Worm (Caenorhabditis elegans) whole organism, L2 larva: Measurements from ENCODE around the gene gst-9.
"Not testable (repeated sequence)": the region's sequence is repeated elsewhere in the genome, so short reads cannot be mapped to it uniquely, and the experiment has no call there.

Source experiments
- C34F6.9 ChIP-seq: fragments of 150-350 bp; optimal IDR thresholded peaks from 2 replicates; lab custom pipeline; 2014; ENCODE audit warnings: missing biosample characterization, missing genetic modification characterization
- F13H6.1 ChIP-seq: sonication (generic microtip); optimal IDR thresholded peaks from 2 replicates; lab custom pipeline; 2016; ENCODE audit warnings: missing genetic modification characterization, missing compliant biosample characterization
- Y55F3AM.14 ChIP-seq: fragments of 200-800 bp; sonication (Bioruptor generic); optimal IDR thresholded peaks from 2 replicates; lab custom pipeline; 2018; ENCODE audit warnings: mild to moderate bottlenecking, missing genetic modification characterization, missing compliant biosample characterization
- ZK546.5 ChIP-seq: sonication (generic microtip); optimal IDR thresholded peaks from 2 replicates; lab custom pipeline; 2017; ENCODE audit warnings: missing biosample characterization, missing genetic modification characterization
- aly-2 ChIP-seq: fragments of 150-350 bp; optimal IDR thresholded peaks from 2 replicates; lab custom pipeline; 2014; ENCODE audit warnings: missing biosample characterization, missing genetic modification characterization
- ama-1 ChIP-seq: fragments of 150-350 bp; optimal IDR thresholded peaks from 2 replicates; lab custom pipeline; 2018; ENCODE audit warnings: inconsistent platforms
- blmp-1 ChIP-seq: sonication (generic microtip); optimal IDR thresholded peaks from 2 replicates; lab custom pipeline; 2017; ENCODE audit warnings: missing genetic modification characterization, mild to moderate bottlenecking, missing compliant biosample characterization, antibody characterized with exemption, moderate library complexity; ENCODE audit not compliant: insufficient read depth
- ceh-82 ChIP-seq: fragments of 150-350 bp; optimal IDR thresholded peaks from 2 replicates; lab custom pipeline; 2014; ENCODE audit warnings: missing biosample characterization, missing genetic modification characterization
- crh-2 ChIP-seq: sonication (generic microtip); optimal IDR thresholded peaks from 2 replicates; lab custom pipeline; 2017; ENCODE audit warnings: missing biosample characterization, missing genetic modification characterization
- dmd-4 ChIP-seq: sonication (generic microtip); optimal IDR thresholded peaks from 2 replicates; lab custom pipeline; 2017; ENCODE audit warnings: missing biosample characterization, missing genetic modification characterization
- egl-27 ChIP-seq: sonication (generic microtip); optimal IDR thresholded peaks from 3 replicates; lab custom pipeline; 2017; ENCODE audit warnings: missing biosample characterization, missing genetic modification reagents, missing genetic modification characterization
- elt-1 ChIP-seq: fragments of 150-350 bp; optimal IDR thresholded peaks from 2 replicates; lab custom pipeline; 2014; ENCODE audit warnings: missing biosample characterization, missing genetic modification characterization
- fos-1 ChIP-seq: fragments of 150-350 bp; optimal IDR thresholded peaks from 2 replicates; lab custom pipeline; 2014; ENCODE audit warnings: missing biosample characterization, missing genetic modification characterization
- gmeb-1 ChIP-seq: fragments of 150-350 bp; optimal IDR thresholded peaks from 2 replicates; lab custom pipeline; 2014; ENCODE audit warnings: missing biosample characterization, missing genetic modification characterization
- lin-11 ChIP-seq: fragments of 150-350 bp; sonication (generic microtip); optimal IDR thresholded peaks from 2 replicates; lab custom pipeline; 2014; ENCODE audit warnings: missing biosample characterization, missing genetic modification characterization, inconsistent platforms, mixed read lengths
- lin-13 ChIP-seq: fragments of 150-350 bp; optimal IDR thresholded peaks from 2 replicates; lab custom pipeline; 2014; ENCODE audit warnings: missing biosample characterization, missing genetic modification reagents, missing genetic modification characterization
- lin-39 ChIP-seq: fragments of 150-350 bp; optimal IDR thresholded peaks from 2 replicates; lab custom pipeline; 2014; ENCODE audit warnings: missing biosample characterization, missing genetic modification reagents, missing genetic modification characterization
- lsy-2 ChIP-seq, 2 experiments: fragments of 150-350 bp in 1 of 2; sonication (generic microtip) in 1 of 2; optimal IDR thresholded peaks; 2 replicates each; lab custom pipeline; 2014 to 2017; ENCODE audit warnings: missing biosample characterization in 2 of 2, missing genetic modification characterization in 2 of 2
- mab-5 ChIP-seq: fragments of 150-350 bp; optimal IDR thresholded peaks from 2 replicates; lab custom pipeline; 2014; ENCODE audit warnings: missing biosample characterization, missing genetic modification characterization
- mbf-1 ChIP-seq: sonication (generic microtip); optimal IDR thresholded peaks from 2 replicates; lab custom pipeline; 2017; ENCODE audit warnings: missing biosample characterization, missing genetic modification characterization
- mdl-1 ChIP-seq, 2 experiments: fragments of 150-350 bp in 1 of 2; sonication (generic microtip) in 1 of 2; optimal IDR thresholded peaks; 2 replicates each; lab custom pipeline; 2017; ENCODE audit warnings: missing biosample characterization in 2 of 2, missing genetic modification characterization in 2 of 2
- nhr-10 ChIP-seq: sonication (generic microtip); optimal IDR thresholded peaks from 2 replicates; lab custom pipeline; 2017; ENCODE audit warnings: missing biosample characterization, missing genetic modification characterization
- nhr-11 ChIP-seq: fragments of 150-350 bp; optimal IDR thresholded peaks from 2 replicates; lab custom pipeline; 2014; ENCODE audit warnings: missing biosample characterization, missing genetic modification characterization
- nhr-129 ChIP-seq: fragments of 150-350 bp; optimal IDR thresholded peaks from 2 replicates; lab custom pipeline; 2014; ENCODE audit warnings: missing biosample characterization, missing genetic modification characterization
- nhr-21 ChIP-seq: fragments of 150-350 bp; optimal IDR thresholded peaks from 2 replicates; lab custom pipeline; 2014; ENCODE audit warnings: missing biosample characterization, missing genetic modification characterization
- nhr-23 ChIP-seq: fragments of 150-350 bp; optimal IDR thresholded peaks from 2 replicates; lab custom pipeline; 2014; ENCODE audit warnings: missing biosample characterization, missing genetic modification reagents, missing genetic modification characterization
- nhr-25 ChIP-seq: fragments of 150-350 bp; sonication (generic microtip); optimal IDR thresholded peaks from 3 replicates; lab custom pipeline; 2014; ENCODE audit warnings: missing biosample characterization, missing genetic modification characterization
- nhr-6 ChIP-seq: fragments of 150-350 bp; optimal IDR thresholded peaks from 2 replicates; lab custom pipeline; 2014; ENCODE audit warnings: missing biosample characterization, missing genetic modification characterization
- nhr-77 ChIP-seq: fragments of 150-350 bp; optimal IDR thresholded peaks from 2 replicates; lab custom pipeline; 2014; ENCODE audit warnings: missing biosample characterization, missing genetic modification characterization
- peb-1 ChIP-seq: fragments of 150-350 bp; optimal IDR thresholded peaks from 2 replicates; lab custom pipeline; 2014; ENCODE audit warnings: missing biosample characterization, missing genetic modification characterization
- sem-4 ChIP-seq: fragments of 150-350 bp; optimal IDR thresholded peaks from 2 replicates; lab custom pipeline; 2014; ENCODE audit warnings: missing biosample characterization, missing genetic modification reagents, missing genetic modification characterization
- skn-1 ChIP-seq: sonication (generic microtip); optimal IDR thresholded peaks from 2 replicates; lab custom pipeline; 2017; ENCODE audit warnings: missing biosample characterization, missing genetic modification characterization
- sma-3 ChIP-seq: sonication (generic microtip); optimal IDR thresholded peaks from 2 replicates; lab custom pipeline; 2016; ENCODE audit warnings: missing genetic modification reagents, missing genetic modification characterization, missing compliant biosample characterization
- sma-9 ChIP-seq, 2 experiments: fragments of 150-350 bp in 1 of 2; sonication (generic microtip) in 1 of 2; optimal IDR thresholded peaks; 2 replicates each; lab custom pipeline; 2014 to 2016; ENCODE audit warnings: missing genetic modification characterization in 2 of 2, mild to moderate bottlenecking in 1 of 2, missing biosample characterization in 1 of 2, missing compliant biosample characterization in 1 of 2, missing genetic modification reagents in 1 of 2, moderate library complexity in 1 of 2
- snpc-4 ChIP-seq: fragments of 150-350 bp; optimal IDR thresholded peaks from 2 replicates; lab custom pipeline; 2014; ENCODE audit warnings: missing biosample characterization, missing genetic modification characterization
- unc-39 ChIP-seq: fragments of 150-350 bp; optimal IDR thresholded peaks from 2 replicates; lab custom pipeline; 2014; ENCODE audit warnings: missing biosample characterization, missing genetic modification characterization
- unc-55 ChIP-seq: fragments of 150-350 bp; sonication (generic microtip); optimal IDR thresholded peaks from 3 replicates; lab custom pipeline; 2014; ENCODE audit warnings: missing biosample characterization, missing genetic modification reagents, missing genetic modification characterization
- unc-62 ChIP-seq: fragments of 150-350 bp; optimal IDR thresholded peaks from 2 replicates; lab custom pipeline; 2014; ENCODE audit warnings: missing biosample characterization, missing genetic modification reagents, missing genetic modification characterization
- zag-1 ChIP-seq: fragments of 150-350 bp; optimal IDR thresholded peaks from 2 replicates; lab custom pipeline; 2014; ENCODE audit warnings: missing biosample characterization, missing genetic modification characterization
- ztf-1 ChIP-seq: fragments of 200-800 bp; sonication (Bioruptor generic); conservative IDR thresholded peaks from 2 replicates; pipeline ENCODE4 v1.3.6; 2022; ENCODE audit warnings: missing genetic modification characterization, missing compliant biosample characterization
- ztf-11 ChIP-seq: sonication (generic microtip); optimal IDR thresholded peaks from 2 replicates; lab custom pipeline; 2017; ENCODE audit warnings: missing biosample characterization, missing genetic modification characterization
- ztf-4 ChIP-seq: fragments of 150-350 bp; optimal IDR thresholded peaks from 2 replicates; lab custom pipeline; 2014; ENCODE audit warnings: missing biosample characterization, missing genetic modification characterization

The gst-9 gene

ce11 chrII:4891012-4891775 is at the start of gene gst-9:
Gene gst-9 (plus strand): TSS chrII:4891585.
- TF ChIP-seq sma-3 (peak; percentile 23), Y55F3AM.14 (GFP tag; lab: Kevin White, UChicago) (no peak), nhr-129 (tag; lab: Kevin White, UChicago) (peak; percentile 33), mbf-1 (tag; lab: Kevin White, UChicago) (no peak), unc-62 (GFP tag; lab: Kevin White, UChicago) (no peak), ama-1 (lab: Kevin White, UChicago) (peak; percentile 81), unc-55 (GFP tag; lab: Kevin White, UChicago) (peak; percentile 43), F13H6.1 (tag; lab: Kevin White, UChicago) (peak; percentile 25), ztf-4 (peak; percentile 66), C34F6.9 (tag; lab: Kevin White, UChicago) (no peak), sma-9 (GFP tag; optimal IDR thresholded peaks at IDR 0.05; lab: Kevin White, UChicago) (peak; percentile 33), sma-9 (tag; optimal IDR thresholded peaks at IDR 0.05; lab: Kevin White, UChicago) (no peak), nhr-6 (tag; lab: Kevin White, UChicago) (peak; percentile 8), lsy-2 (tag; optimal IDR thresholded peaks at IDR 0.05; lab: Kevin White, UChicago) (peak in 1 of 2 experiments; percentile 51), crh-2 (tag; lab: Kevin White, UChicago) (peak; percentile 61)

- not testable (repeated sequence) for TF ChIP-seq sma-3; mdl-1 (tag; optimal IDR thresholded peaks at IDR 0.05; lab: Kevin White, UChicago); lin-39
These were observed 49.2 kb upstream of the gst-9 start, which contains the start of the genes T23B7.2 and nspd-4 for ce11 chrII:4842143-4842658. Gene T23B7.2 (minus strand): TSS chrII:4842243. Gene nspd-4 (plus strand): TSS chrII:4842608.

- TF ChIP-seq peb-1 (tag; lab: Kevin White, UChicago) (no peak), elt-1 (tag; lab: Kevin White, UChicago) (no peak), ceh-82 (tag; lab: Kevin White, UChicago) (no peak), blmp-1 (no peak)
These were observed 41.5 kb upstream of the gst-9 start, which contains the start of gene T23B7.3 for ce11 chrII:4849885-4850284. Gene T23B7.3 (plus strand): TSS chrII:4850185.

- TF ChIP-seq blmp-1 (peak; percentile 77), crh-2 (tag; lab: Kevin White, UChicago) (peak; percentile 96), F13H6.1 (tag; lab: Kevin White, UChicago) (peak; percentile 96), nhr-23 (tag; lab: Kevin White, UChicago) (no peak), nhr-6 (tag; lab: Kevin White, UChicago) (peak; percentile 89), mab-5 (tag; lab: Kevin White, UChicago) (peak; percentile 93), nhr-129 (tag; lab: Kevin White, UChicago) (peak; percentile 87), snpc-4 (tag; lab: Kevin White, UChicago) (peak; percentile 84), sem-4 (tag; lab: Kevin White, UChicago) (peak; percentile 95), mdl-1 (tag; optimal IDR thresholded peaks at IDR 0.05; lab: Kevin White, UChicago) (peak in 1 of 2 experiments; percentile 62), zag-1 (peak; percentile 85), nhr-11 (tag; lab: Kevin White, UChicago) (no peak), mbf-1 (tag; lab: Kevin White, UChicago) (no peak), dmd-4 (tag; lab: Kevin White, UChicago) (peak; percentile 63), lin-11 (tag; lab: Kevin White, UChicago) (peak; percentile 90), unc-62 (GFP tag; lab: Kevin White, UChicago) (peak; percentile 63), ZK546.5 (peak; percentile 68), lsy-2 (tag; optimal IDR thresholded peaks at IDR 0.05; lab: Kevin White, UChicago) (peak; percentile 95 to 96), nhr-25 (tag; lab: Kevin White, UChicago) (peak; percentile 97), aly-2 (no peak), lin-13 (peak; percentile 95), gmeb-1 (peak; percentile 100), unc-39 (tag; lab: Kevin White, UChicago) (no peak), C34F6.9 (tag; lab: Kevin White, UChicago) (peak; percentile 98), nhr-77 (tag; lab: Kevin White, UChicago) (peak; percentile 79), ztf-4 (peak; percentile 91), skn-1 (peak; percentile 58), nhr-21 (peak; percentile 93), unc-55 (GFP tag; lab: Kevin White, UChicago) (peak; percentile 98), lin-39 (no peak), ztf-1 (no peak), egl-27 (tag; lab: Kevin White, UChicago) (peak; percentile 94), ztf-11 (tag; lab: Kevin White, UChicago) (no peak), elt-1 (tag; lab: Kevin White, UChicago) (no peak), nhr-10 (peak; percentile 91), fos-1 (tag; lab: Kevin White, UChicago) (peak; percentile 77)
These were observed 39.7 kb upstream of the gst-9 start, which contains the start of gene dnj-9 for ce11 chrII:4851594-4852106. Gene dnj-9 (plus strand): TSS chrII:4852056.
